In genomic region chrX:8411532-8411960, dm6 we compare ENCODE assay signal across 5 fruit fly cellular contexts.
TF ChIP-seq lines count a peak whose summit lies in the region.

lawc (minus strand) TSS chrX:8411658.

- TF ChIP-seq CTCF in whole organism, embryonic (GFP tag; optimal IDR thresholded peaks at IDR 0.05; lab: Kevin White, UChicago), result peak; percentile 23

TF ChIP-seq in whole organism, adult, 20 proteins besides CTCF, POLR2A, EP300 and RAD21 (continues in another document):
- TF ChIP-seq CG11617 (GFP tag; optimal IDR thresholded peaks at IDR 0.05; lab: Kevin White, UChicago), result peak; percentile 74
- TF ChIP-seq toe (GFP tag; optimal IDR thresholded peaks at IDR 0.05; lab: Kevin White, UChicago), result peak; percentile 36
- TF ChIP-seq CG5204 (GFP tag; optimal IDR thresholded peaks at IDR 0.05; lab: Kevin White, UChicago), result no peak
- peak; percentile 88 for TF ChIP-seq cic (GFP tag; optimal IDR thresholded peaks at IDR 0.05; lab: Kevin White, UChicago)
- TF ChIP-seq cnc (optimal IDR thresholded peaks at IDR 0.05; lab: Kevin White, UChicago), result no peak
- TF ChIP-seq kay (GFP tag; lab: Kevin White, UChicago; ENCODE audit: borderline replicate concordance), result peak; percentile 98
- peak; percentile 66 for TF ChIP-seq pad (GFP tag; optimal IDR thresholded peaks at IDR 0.05; lab: Kevin White, UChicago)
- TF ChIP-seq CG7101 (tag; optimal IDR thresholded peaks at IDR 0.05; lab: Kevin White, UChicago), result peak; percentile 76
- TF ChIP-seq Hr96 (GFP tag; optimal IDR thresholded peaks at IDR 0.05; lab: Kevin White, UChicago), result peak; percentile 76
- TF ChIP-seq CG1620 (GFP tag; optimal IDR thresholded peaks at IDR 0.05; lab: Kevin White, UChicago), result peak; percentile 56
- peak; percentile 79 for TF ChIP-seq Clk (GFP tag; optimal IDR thresholded peaks at IDR 0.05; lab: Kevin White, UChicago)
- TF ChIP-seq ovo (GFP tag; optimal IDR thresholded peaks at IDR 0.05; lab: Kevin White, UChicago), result peak; percentile 62
- peak; percentile 63 for TF ChIP-seq CG12768 (GFP tag; optimal IDR thresholded peaks at IDR 0.05; lab: Kevin White, UChicago)
- peak; percentile 71 for TF ChIP-seq Mnt (GFP tag; optimal IDR thresholded peaks at IDR 0.05; lab: Kevin White, UChicago)
- peak; percentile 75 for TF ChIP-seq CG33017 (tag; optimal IDR thresholded peaks at IDR 0.05; lab: Kevin White, UChicago)
- TF ChIP-seq tj (GFP tag; optimal IDR thresholded peaks at IDR 0.05; lab: Kevin White, UChicago), result peak; percentile 78
- TF ChIP-seq bab1 (GFP tag; optimal IDR thresholded peaks at IDR 0.05; lab: Kevin White, UChicago), result peak; percentile 98
- TF ChIP-seq CG7045 (GFP tag; optimal IDR thresholded peaks at IDR 0.05; lab: Kevin White, UChicago), result peak; percentile 15

TF ChIP-seq in whole organism, embryonic, 481 proteins besides CTCF, POLR2A, EP300 and RAD21 (continues in another document):
- no peak for TF ChIP-seq Dek (tag; optimal IDR thresholded peaks at IDR 0.05; lab: Kevin White, UChicago)
- TF ChIP-seq Stat92E (GFP tag; optimal IDR thresholded peaks at IDR 0.05; lab: Kevin White, UChicago), result peak in 1 of 3 experiments; percentile 36
- no peak for TF ChIP-seq pb (GFP tag; optimal IDR thresholded peaks at IDR 0.05; lab: Kevin White, UChicago)
- TF ChIP-seq ham (GFP tag; IDR thresholded peaks at IDR 0.05; lab: Robert Waterston, UW), result no peak
- TF ChIP-seq CG18619 (GFP tag; optimal IDR thresholded peaks at IDR 0.05; lab: Kevin White, UChicago), result peak; percentile 33
- TF ChIP-seq crol (GFP tag; IDR thresholded peaks at IDR 0.05; lab: Robert Waterston, UW), result peak; percentile 93
- no peak for TF ChIP-seq Mad (GFP tag; optimal IDR thresholded peaks at IDR 0.05; lab: Kevin White, UChicago)
- no peak for TF ChIP-seq CG18764 (GFP tag; optimal IDR thresholded peaks at IDR 0.05; lab: Kevin White, UChicago)
- no peak for TF ChIP-seq ind (GFP tag; optimal IDR thresholded peaks at IDR 0.05; lab: Kevin White, UChicago)
- peak; percentile 82 for TF ChIP-seq Jarid2 (GFP tag; optimal IDR thresholded peaks at IDR 0.05; lab: Kevin White, UChicago)
- peak; percentile 72 for TF ChIP-seq CG10147 (GFP tag; optimal IDR thresholded peaks at IDR 0.05; lab: Kevin White, UChicago)
- no peak for TF ChIP-seq nerfin-2 (GFP tag; IDR thresholded peaks at IDR 0.05; lab: Robert Waterston, UW; ENCODE audit: partially characterized antibody)
- TF ChIP-seq CG12219 (GFP tag; optimal IDR thresholded peaks at IDR 0.05; lab: Kevin White, UChicago), result peak; percentile 54
- TF ChIP-seq CG10979 (tag; optimal IDR thresholded peaks at IDR 0.05; lab: Kevin White, UChicago), result peak; percentile 1
- no peak for TF ChIP-seq bab2 (GFP tag; optimal IDR thresholded peaks at IDR 0.05; lab: Kevin White, UChicago)
- peak; percentile 13; the same call in 1 of the 3 replicates for TF ChIP-seq HLH4C (GFP tag; IDR thresholded peaks at IDR 0.05; lab: Robert Waterston, UW; ENCODE audit: partially characterized antibody)
- peak; percentile 60; the same call in 1 of the 2 replicates for TF ChIP-seq CG14014 (GFP tag; IDR thresholded peaks at IDR 0.05; lab: Robert Waterston, UW)
- TF ChIP-seq Hmr (GFP tag; optimal IDR thresholded peaks at IDR 0.05; lab: Kevin White, UChicago), result peak; percentile 72

TF ChIP-seq in whole organism, prepupa, 60 proteins besides CTCF, POLR2A, EP300 and RAD21 (continues in another document):
- TF ChIP-seq Smox (GFP tag; optimal IDR thresholded peaks at IDR 0.05; lab: Kevin White, UChicago) (peak; percentile 40), CG15336 (GFP tag; IDR thresholded peaks at IDR 0.05; lab: Robert Waterston, UW) (peak; percentile 88; the same call in 1 of the 2 replicates), CG6808 (GFP tag; optimal IDR thresholded peaks at IDR 0.05; lab: Kevin White, UChicago) (peak; percentile 10), Eip93F (GFP tag; optimal IDR thresholded peaks at IDR 0.05; lab: Kevin White, UChicago) (peak; percentile 89), salr (GFP tag; optimal IDR thresholded peaks at IDR 0.05; lab: Kevin White, UChicago) (no peak), CG10631 (GFP tag; optimal IDR thresholded peaks at IDR 0.05; lab: Kevin White, UChicago) (no peak), CG8319 (GFP tag; optimal IDR thresholded peaks at IDR 0.05; lab: Kevin White, UChicago) (no peak), Eip75B (GFP tag; optimal IDR thresholded peaks at IDR 0.05; lab: Kevin White, UChicago) (peak; percentile 46), CG32006 (GFP tag; optimal IDR thresholded peaks at IDR 0.05; lab: Kevin White, UChicago) (peak; percentile 2), Blimp-1 (GFP tag; optimal IDR thresholded peaks at IDR 0.05; lab: Kevin White, UChicago) (no peak), CG4318 (GFP tag; optimal IDR thresholded peaks at IDR 0.05; lab: Kevin White, UChicago) (no peak), Sox15 (GFP tag; optimal IDR thresholded peaks at IDR 0.05; lab: Kevin White, UChicago) (no peak), Met (GFP tag; optimal IDR thresholded peaks at IDR 0.05; lab: Kevin White, UChicago) (peak; percentile 30), Ets96B (tag; optimal IDR thresholded peaks at IDR 0.05; lab: Kevin White, UChicago) (peak; percentile 13), CG11294 (GFP tag; IDR thresholded peaks at IDR 0.05; lab: Robert Waterston, UW) (peak; percentile 54; the same call in 1 of the 2 replicates), topi (GFP tag; optimal IDR thresholded peaks at IDR 0.05; lab: Kevin White, UChicago) (peak; percentile 53), eg (GFP tag; IDR thresholded peaks at IDR 0.05; lab: Robert Waterston, UW) (peak; percentile 85), ss (GFP tag; optimal IDR thresholded peaks at IDR 0.05; lab: Kevin White, UChicago) (peak; percentile 56 to 59), CG6276 (GFP tag; optimal IDR thresholded peaks at IDR 0.05; lab: Kevin White, UChicago) (peak; percentile 60)

TF ChIP-seq in whole organism, pupa, 21 proteins besides CTCF, POLR2A, EP300 and RAD21:
- TF ChIP-seq D1 (tag; optimal IDR thresholded peaks at IDR 0.05; lab: Kevin White, UChicago) (no peak), CG8301 (tag; optimal IDR thresholded peaks at IDR 0.05; lab: Kevin White, UChicago) (no peak), CG4496 (GFP tag; IDR thresholded peaks at IDR 0.05; lab: Robert Waterston, UW) (peak; percentile 83), CG15710 (tag; optimal IDR thresholded peaks at IDR 0.05; lab: Kevin White, UChicago) (peak; percentile 0), Pif1A (GFP tag; optimal IDR thresholded peaks at IDR 0.05; lab: Kevin White, UChicago) (peak; percentile 32), CG9948 (tag; optimal IDR thresholded peaks at IDR 0.05; lab: Kevin White, UChicago) (no peak), CG14655 (GFP tag; optimal IDR thresholded peaks at IDR 0.05; lab: Kevin White, UChicago) (no peak), CG17806 (tag; optimal IDR thresholded peaks at IDR 0.05; lab: Kevin White, UChicago) (no peak), CG12605 (GFP tag; IDR thresholded peaks at IDR 0.05; lab: Robert Waterston, UW) (peak; percentile 90), CG8159 (tag; optimal IDR thresholded peaks at IDR 0.05; lab: Kevin White, UChicago) (no peak), EcR (GFP tag; optimal IDR thresholded peaks at IDR 0.05; lab: Kevin White, UChicago) (peak; percentile 21), CG10348 (GFP tag; IDR thresholded peaks at IDR 0.05; lab: Robert Waterston, UW) (no peak), CG34367 (tag; optimal IDR thresholded peaks at IDR 0.05; lab: Kevin White, UChicago) (no peak), CG32121 (GFP tag; IDR thresholded peaks at IDR 0.05; lab: Robert Waterston, UW) (peak; percentile 94), gl (tag; optimal IDR thresholded peaks at IDR 0.05; lab: Kevin White, UChicago) (no peak), Snoo (tag; optimal IDR thresholded peaks at IDR 0.05; lab: Kevin White, UChicago) (peak; percentile 25), CG13204 (GFP tag; optimal IDR thresholded peaks at IDR 0.05; lab: Kevin White, UChicago) (peak; percentile 59), fd96Ca (GFP tag; IDR thresholded peaks at IDR 0.05; lab: Robert Waterston, UW) (peak; percentile 93), Pif1B (GFP tag; optimal IDR thresholded peaks at IDR 0.05; lab: Kevin White, UChicago) (peak; percentile 37), Ets98B (GFP tag; IDR thresholded peaks at IDR 0.05; lab: Robert Waterston, UW) (peak; percentile 96), rn (GFP tag; IDR thresholded peaks at IDR 0.05; lab: Robert Waterston, UW) (no peak)

TF ChIP-seq in whole organism, wandering third instar larva, 38 proteins besides CTCF, POLR2A, EP300 and RAD21 (continues in another document):
- no peak for TF ChIP-seq Abd-B (GFP tag; optimal IDR thresholded peaks at IDR 0.05; lab: Kevin White, UChicago)
- peak; percentile 47 for TF ChIP-seq psq (GFP tag; optimal IDR thresholded peaks at IDR 0.05; lab: Kevin White, UChicago)
- peak; percentile 86 for TF ChIP-seq Rel (GFP tag; optimal IDR thresholded peaks at IDR 0.05; lab: Kevin White, UChicago)
- peak; percentile 65 for TF ChIP-seq Rel (tag; optimal IDR thresholded peaks at IDR 0.05; lab: Kevin White, UChicago)
- peak; percentile 9 for TF ChIP-seq Hnf4 (GFP tag; optimal IDR thresholded peaks at IDR 0.05; lab: Kevin White, UChicago)
- TF ChIP-seq h (GFP tag; optimal IDR thresholded peaks at IDR 0.05; lab: Kevin White, UChicago), result peak; percentile 63
- peak; percentile 4 for TF ChIP-seq CG32264 (GFP tag; optimal IDR thresholded peaks at IDR 0.05; lab: Kevin White, UChicago)
- no peak for TF ChIP-seq pan (optimal IDR thresholded peaks at IDR 0.05; lab: Kevin White, UChicago)
- TF ChIP-seq dl (GFP tag; optimal IDR thresholded peaks at IDR 0.05; lab: Kevin White, UChicago; ENCODE audit: insufficient read depth in 1 of 2, partially characterized antibody in 2 of 2), result peak; percentile 49 to 52
- no peak for TF ChIP-seq jim (GFP tag; optimal IDR thresholded peaks at IDR 0.05; lab: Kevin White, UChicago)
- TF ChIP-seq br (GFP tag; optimal IDR thresholded peaks at IDR 0.05; lab: Kevin White, UChicago), result peak; percentile 27
- no peak for TF ChIP-seq Hr83 (GFP tag; optimal IDR thresholded peaks at IDR 0.05; lab: Kevin White, UChicago; ENCODE audit: poor library complexity, severe bottlenecking)
- no peak for TF ChIP-seq Mio (GFP tag; optimal IDR thresholded peaks at IDR 0.05; lab: Kevin White, UChicago)
- TF ChIP-seq Myc (optimal IDR thresholded peaks at IDR 0.05; lab: Kevin White, UChicago), result no peak
- TF ChIP-seq ey (GFP tag; optimal IDR thresholded peaks at IDR 0.05; lab: Kevin White, UChicago), result peak; percentile 15
- peak; percentile 6 for TF ChIP-seq OdsH (GFP tag; optimal IDR thresholded peaks at IDR 0.05; lab: Kevin White, UChicago)
- TF ChIP-seq foxo (GFP tag; optimal IDR thresholded peaks at IDR 0.05; lab: Kevin White, UChicago), result peak in 1 of 2 experiments; percentile 30
- TF ChIP-seq Jra (GFP tag; optimal IDR thresholded peaks at IDR 0.05; lab: Kevin White, UChicago), result peak; percentile 61
- no peak for TF ChIP-seq Hr78 (GFP tag; optimal IDR thresholded peaks at IDR 0.05; lab: Kevin White, UChicago)
- TF ChIP-seq dsf (GFP tag; optimal IDR thresholded peaks at IDR 0.05; lab: Kevin White, UChicago; ENCODE audit: borderline replicate concordance), result no peak
- TF ChIP-seq rgr (GFP tag; optimal IDR thresholded peaks at IDR 0.05; lab: Kevin White, UChicago), result peak; percentile 70
- no peak for TF ChIP-seq Dfd (GFP tag; optimal IDR thresholded peaks at IDR 0.05; lab: Kevin White, UChicago)
- TF ChIP-seq tai (GFP tag; optimal IDR thresholded peaks at IDR 0.05; lab: Kevin White, UChicago), result no peak
- TF ChIP-seq usp (GFP tag; optimal IDR thresholded peaks at IDR 0.05; lab: Kevin White, UChicago), result no peak
